Worm (Caenorhabditis elegans): ENCODE measurements around the gene acr-15.
"Not testable (repeated sequence)": the region's sequence is repeated elsewhere in the genome, so short reads cannot be mapped to it uniquely, and the experiment has no call there.

ce11 chrV:8533067-8533466 lies 19.4 kb upstream of the acr-15 start, which contains the start of the genes his-8 and his-7:
- not testable (repeated sequence) for TF ChIP-seq peb-1 (tag; optimal IDR thresholded peaks at IDR 0.05); nhr-11 (tag; optimal IDR thresholded peaks at IDR 0.05); ama-1 (optimal IDR thresholded peaks at IDR 0.05); elt-1 (tag; optimal IDR thresholded peaks at IDR 0.05); lin-13 (GFP tag; optimal IDR thresholded peaks at IDR 0.05); nhr-237 (tag; optimal IDR thresholded peaks at IDR 0.05); egl-27 (tag; optimal IDR thresholded peaks at IDR 0.05); nhr-77 (tag; optimal IDR thresholded peaks at IDR 0.05); mab-5 (tag; optimal IDR thresholded peaks at IDR 0.05); R02D3.7 (tag; optimal IDR thresholded peaks at IDR 0.05); ceh-82 (tag; optimal IDR thresholded peaks at IDR 0.05); unc-55 (GFP tag; optimal IDR thresholded peaks at IDR 0.05); lin-39 (tag; optimal IDR thresholded peaks at IDR 0.05)
